Worm (Caenorhabditis elegans) whole organism, late embryonic: ENCODE measurements around the gene ZK697.1.

Experiments used
- K02D7.2 ChIP-seq: sonication (generic microtip); optimal IDR thresholded peaks from 2 replicates; lab custom pipeline; 2017; ENCODE audit warnings: mild to moderate bottlenecking, missing genetic modification characterization, missing compliant biosample characterization
- K09A11.1 ChIP-seq: sonication (generic microtip); optimal IDR thresholded peaks from 2 replicates; lab custom pipeline; 2017; ENCODE audit warnings: antibody characterized with exemption, mild to moderate bottlenecking, missing genetic modification characterization, missing compliant biosample characterization; ENCODE audit not compliant: insufficient read depth
- T23F11.4 ChIP-seq: fragments of 200-800 bp; sonication (Bioruptor generic); optimal IDR thresholded peaks from 2 replicates; lab custom pipeline; 2018; ENCODE audit warnings: mild to moderate bottlenecking, missing genetic modification characterization, missing compliant biosample characterization
- Y22D7AL.16 ChIP-seq: sonication (generic microtip); optimal IDR thresholded peaks from 2 replicates; lab custom pipeline; 2016; ENCODE audit warnings: missing genetic modification characterization, missing compliant biosample characterization
- ahr-1 ChIP-seq: sonication (generic microtip); optimal IDR thresholded peaks from 2 replicates; lab custom pipeline; 2016; ENCODE audit warnings: missing genetic modification characterization, missing compliant biosample characterization
- ama-1 ChIP-seq: fragments of 150-350 bp; optimal IDR thresholded peaks from 2 replicates; lab custom pipeline; 2014
- ceh-14 ChIP-seq: sonication (generic microtip); optimal IDR thresholded peaks from 2 replicates; lab custom pipeline; 2016; ENCODE audit warnings: missing genotype, missing genetic modification characterization, missing compliant biosample characterization
- ceh-24 ChIP-seq: sonication (generic microtip); optimal IDR thresholded peaks from 2 replicates; lab custom pipeline; 2016; ENCODE audit warnings: mild to moderate bottlenecking, missing genetic modification characterization, missing compliant biosample characterization
- ceh-30 ChIP-seq: fragments of 150-350 bp; optimal IDR thresholded peaks from 2 replicates; lab custom pipeline; 2014; ENCODE audit warnings: missing biosample characterization, missing genetic modification characterization
- ceh-34 ChIP-seq: sonication (generic microtip); optimal IDR thresholded peaks from 2 replicates; lab custom pipeline; 2016; ENCODE audit warnings: mild to moderate bottlenecking, missing genetic modification characterization, missing compliant biosample characterization
- ceh-45 ChIP-seq: fragments of 200-800 bp; sonication (Bioruptor generic); IDR thresholded peaks from 2 replicates; pipeline ENCODE4 v1.3.6; 2022; ENCODE audit warnings: missing genetic modification reagents, missing genetic modification characterization, missing compliant biosample characterization
- ceh-48 ChIP-seq: sonication (generic microtip); optimal IDR thresholded peaks from 2 replicates; lab custom pipeline; 2016; ENCODE audit warnings: missing genetic modification characterization, inconsistent platforms, missing compliant biosample characterization
- ceh-9 ChIP-seq: sonication (generic microtip); optimal IDR thresholded peaks from 2 replicates; lab custom pipeline; 2016; ENCODE audit warnings: mild to moderate bottlenecking, missing genetic modification characterization, inconsistent platforms, missing compliant biosample characterization
- che-1 ChIP-seq: sonication (generic microtip); optimal IDR thresholded peaks from 2 replicates; lab custom pipeline; 2016; ENCODE audit warnings: mild to moderate bottlenecking, missing genetic modification characterization, missing compliant biosample characterization
- dmd-4 ChIP-seq: sonication (generic microtip); optimal IDR thresholded peaks from 2 replicates; lab custom pipeline; 2016; ENCODE audit warnings: borderline replicate concordance, missing genetic modification characterization, missing compliant biosample characterization
- dve-1 ChIP-seq: sonication (generic microtip); optimal IDR thresholded peaks from 2 replicates; lab custom pipeline; 2017; ENCODE audit warnings: antibody characterized with exemption, mild to moderate bottlenecking, missing genetic modification characterization, missing compliant biosample characterization
- elt-2 ChIP-seq: sonication (generic microtip); optimal IDR thresholded peaks from 2 replicates; lab custom pipeline; 2016; ENCODE audit warnings: missing genetic modification reagents, missing genetic modification characterization, missing compliant biosample characterization
- fkh-6 ChIP-seq: sonication (generic microtip); optimal IDR thresholded peaks from 2 replicates; lab custom pipeline; 2016; ENCODE audit warnings: missing genetic modification characterization, missing compliant biosample characterization
- gmeb-2 ChIP-seq: sonication (generic microtip); optimal IDR thresholded peaks from 2 replicates; lab custom pipeline; 2016; ENCODE audit warnings: missing genetic modification characterization, inconsistent platforms, missing compliant biosample characterization
- hlh-13 ChIP-seq: fragments of 200-800 bp; sonication (Bioruptor generic); optimal IDR thresholded peaks from 2 replicates; lab custom pipeline; 2018; ENCODE audit warnings: mild to moderate bottlenecking, missing genetic modification characterization, missing compliant biosample characterization
- hlh-6 ChIP-seq: sonication (generic microtip); optimal IDR thresholded peaks from 2 replicates; lab custom pipeline; 2016; ENCODE audit warnings: missing genotype, missing genetic modification characterization, missing compliant biosample characterization
- lim-6 ChIP-seq: sonication (generic microtip); optimal IDR thresholded peaks from 2 replicates; lab custom pipeline; 2016; ENCODE audit warnings: missing genetic modification characterization, missing compliant biosample characterization
- lin-11 ChIP-seq: fragments of 200-800 bp; sonication (Bioruptor generic); optimal IDR thresholded peaks from 2 replicates; lab custom pipeline; 2018; ENCODE audit warnings: mild to moderate bottlenecking, missing genetic modification characterization, missing compliant biosample characterization
- mec-3 ChIP-seq: sonication (generic microtip); optimal IDR thresholded peaks from 2 replicates; lab custom pipeline; 2016; ENCODE audit warnings: borderline replicate concordance, missing genetic modification characterization, missing compliant biosample characterization
- odd-2 ChIP-seq: sonication (generic microtip); optimal IDR thresholded peaks from 2 replicates; lab custom pipeline; 2017; ENCODE audit warnings: antibody characterized with exemption, mild to moderate bottlenecking, missing genetic modification characterization, missing compliant biosample characterization
- pag-3 ChIP-seq: sonication (generic microtip); optimal IDR thresholded peaks from 2 replicates; lab custom pipeline; 2016; ENCODE audit warnings: missing compliant biosample characterization, missing genetic modification characterization, borderline replicate concordance
- pax-1 ChIP-seq: fragments of 150-350 bp; optimal IDR thresholded peaks from 2 replicates; lab custom pipeline; 2014; ENCODE audit warnings: missing biosample characterization, missing genetic modification characterization
- pha-4 ChIP-seq: fragments of 150-350 bp; optimal IDR thresholded peaks from 2 replicates; lab custom pipeline; 2018; ENCODE audit warnings: missing biosample characterization, missing genetic modification reagents, missing genetic modification characterization
- pros-1 ChIP-seq: fragments of 150-350 bp; optimal IDR thresholded peaks from 2 replicates; lab custom pipeline; 2014; ENCODE audit warnings: missing biosample characterization, missing genetic modification reagents, missing genetic modification characterization
- ref-2 ChIP-seq: sonication (generic microtip); optimal IDR thresholded peaks from 2 replicates; lab custom pipeline; 2016; ENCODE audit warnings: missing genetic modification characterization, missing compliant biosample characterization
- sox-2 ChIP-seq: fragments of 200-800 bp; sonication (Bioruptor generic); IDR thresholded peaks from 2 replicates; pipeline ENCODE4 v1.3.6; 2022; ENCODE audit warnings: missing genetic modification reagents, missing genetic modification characterization, missing compliant biosample characterization
- sox-4 ChIP-seq: sonication (generic microtip); optimal IDR thresholded peaks from 2 replicates; lab custom pipeline; 2017; ENCODE audit warnings: mild to moderate bottlenecking, missing genetic modification characterization, inconsistent platforms, missing compliant biosample characterization
- tbx-2 ChIP-seq: sonication (generic microtip); optimal IDR thresholded peaks from 2 replicates; lab custom pipeline; 2016; ENCODE audit warnings: missing genetic modification characterization, missing compliant biosample characterization
- tbx-7 ChIP-seq: sonication (generic microtip); optimal IDR thresholded peaks from 2 replicates; lab custom pipeline; 2016; ENCODE audit warnings: missing genotype, missing genetic modification characterization, missing compliant biosample characterization
- unc-3 ChIP-seq, 2 experiments: fragments of 200-800 bp in 1 of 2; sonication (Bioruptor generic) in 1 of 2; sonication (generic microtip) in 1 of 2; conservative IDR thresholded peaks in 1 of 2; optimal IDR thresholded peaks in 1 of 2; 2 replicates each; pipeline versions ENCODE4 v1.3.6 to Lab custom; 2016 to 2022; ENCODE audit warnings: missing compliant biosample characterization in 2 of 2, missing genetic modification characterization in 2 of 2, missing genetic modification reagents in 1 of 2
- unc-42 ChIP-seq: sonication (generic microtip); optimal IDR thresholded peaks from 2 replicates; lab custom pipeline; 2016; ENCODE audit warnings: missing genotype, missing genetic modification characterization, missing compliant biosample characterization
- unc-86 ChIP-seq: sonication (generic microtip); optimal IDR thresholded peaks from 2 replicates; lab custom pipeline; 2016; ENCODE audit warnings: missing genetic modification characterization, missing compliant biosample characterization

ZK697.1 gene

DNA sequence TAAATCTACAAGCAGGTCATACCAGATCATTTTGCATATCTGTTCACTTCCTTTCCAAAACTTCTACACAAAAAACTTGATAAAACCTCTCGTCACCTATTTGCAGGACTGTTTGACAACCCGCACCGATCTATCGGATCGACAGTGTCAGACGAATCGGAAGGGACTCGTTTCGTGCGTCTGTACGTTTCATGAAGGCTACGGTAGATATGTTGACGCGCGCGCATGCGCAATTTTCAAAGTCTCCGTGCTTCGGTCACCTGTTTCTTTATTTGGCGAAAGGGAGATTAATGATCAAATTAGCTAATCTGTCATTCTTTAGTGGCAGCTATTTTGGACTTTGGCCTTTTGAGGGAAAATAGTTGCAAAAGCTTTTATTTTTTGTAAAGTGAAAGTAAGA, 36.9 kb downstream of the ZK697.1 start:
- no peak for TF ChIP-seq lim-6
- no peak for TF ChIP-seq dve-1 (tag; lab: Kevin White, UChicago)
- TF ChIP-seq ceh-45 = no peak
- no peak for TF ChIP-seq T23F11.4 (GFP tag; lab: Kevin White, UChicago)
- TF ChIP-seq tbx-2 = no peak
- TF ChIP-seq ceh-30 (tag; lab: Kevin White, UChicago) = no peak
- no peak for TF ChIP-seq pha-4 (tag; lab: Kevin White, UChicago)
- no peak for TF ChIP-seq ama-1
- no peak for TF ChIP-seq pax-1 (tag; lab: Kevin White, UChicago)
- TF ChIP-seq ceh-24 (tag; lab: Kevin White, UChicago) = no peak
- TF ChIP-seq che-1 (tag; lab: Kevin White, UChicago) = no peak
- no peak for TF ChIP-seq unc-86 (tag; lab: Kevin White, UChicago)
- no peak for TF ChIP-seq ceh-14 (tag; lab: Kevin White, UChicago)
- TF ChIP-seq tbx-7 (tag; lab: Kevin White, UChicago) = no peak
- no peak for TF ChIP-seq pag-3 (tag; lab: Kevin White, UChicago)
- no peak for TF ChIP-seq K02D7.2 (tag; lab: Kevin White, UChicago)
- TF ChIP-seq dmd-4 (tag; lab: Kevin White, UChicago) = no peak
- TF ChIP-seq hlh-6 (tag; lab: Kevin White, UChicago) = no peak
- no peak for TF ChIP-seq odd-2 (tag; lab: Kevin White, UChicago)
- TF ChIP-seq, all 69 proteins: peak for 0

DNA sequence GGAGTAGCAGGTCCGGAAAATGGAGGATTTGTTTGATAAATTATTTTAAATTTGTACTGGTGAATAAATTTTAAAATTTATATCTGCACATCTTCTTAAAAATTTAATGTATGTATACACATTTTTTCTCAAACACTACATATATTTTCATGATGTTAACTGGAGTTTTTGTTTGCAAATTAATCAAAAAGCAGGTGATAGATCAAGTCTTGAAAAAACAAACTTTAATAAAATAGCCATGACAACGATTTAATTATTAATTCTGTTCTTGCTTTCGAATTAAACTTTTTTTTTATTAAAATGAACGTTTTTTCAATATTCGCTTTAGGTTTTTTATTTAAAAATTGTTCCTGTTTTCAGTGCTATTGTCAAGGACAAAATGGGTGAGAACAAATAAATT, 41.6 kb downstream of the ZK697.1 start, which contains the start of gene F36H9.1:
TSS of gene F36H9.1 (plus strand) at position 301 of the 400 bp plus-strand sequence.
- TF ChIP-seq ama-1 (no peak), unc-42 (tag; lab: Kevin White, UChicago) (no peak), pros-1 (tag; lab: Kevin White, UChicago) (no peak), pag-3 (tag; lab: Kevin White, UChicago) (no peak), elt-2 (tag; lab: Kevin White, UChicago) (no peak), ceh-34 (tag; lab: Kevin White, UChicago) (no peak), ref-2 (tag; lab: Kevin White, UChicago) (no peak), lin-11 (tag; lab: Kevin White, UChicago) (no peak), fkh-6 (tag; lab: Kevin White, UChicago) (no peak), T23F11.4 (GFP tag; lab: Kevin White, UChicago) (no peak), K09A11.1 (tag; lab: Kevin White, UChicago) (no peak), gmeb-2 (tag; lab: Kevin White, UChicago) (no peak), ceh-9 (tag; lab: Kevin White, UChicago) (no peak), ceh-45 (no peak), sox-2 (GFP tag; lab: Robert Waterston, UW) (no peak)

DNA sequence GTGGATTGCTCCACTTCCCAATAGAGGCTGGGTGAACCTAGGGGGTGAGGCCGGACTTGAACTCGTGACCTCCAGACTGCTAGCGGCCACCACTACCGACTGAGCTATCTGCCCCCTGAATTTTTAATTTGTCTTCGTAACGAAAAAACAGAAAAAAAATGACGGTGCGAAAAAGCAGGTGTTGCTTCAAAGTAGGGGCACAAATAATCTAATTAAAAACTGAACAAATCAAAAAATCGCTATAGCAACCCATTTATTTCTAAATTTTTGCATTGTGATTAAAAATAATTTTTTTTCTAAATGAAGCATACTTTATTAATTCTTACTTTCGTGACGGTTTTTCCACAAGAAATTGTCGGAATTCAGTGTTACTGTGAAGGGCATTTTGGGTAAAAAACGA, 45.3 kb downstream of the ZK697.1 start, which contains the start of gene F36H9.10:
TSS of gene F36H9.10 (plus strand) at position 301 of the 400 bp plus-strand sequence.
- TF ChIP-seq dve-1 (tag; lab: Kevin White, UChicago) (no peak), unc-3 (GFP tag; conservative IDR thresholded peaks at IDR 0.05; lab: Robert Waterston, UW) (no peak), unc-3 (tag; optimal IDR thresholded peaks at IDR 0.05; lab: Kevin White, UChicago) (no peak), ahr-1 (tag; lab: Kevin White, UChicago) (no peak), hlh-13 (GFP tag; lab: Kevin White, UChicago) (no peak), mec-3 (no peak), Y22D7AL.16 (tag; lab: Kevin White, UChicago) (no peak), pag-3 (tag; lab: Kevin White, UChicago) (no peak), ceh-48 (no peak), sox-4 (tag; lab: Kevin White, UChicago) (no peak)
